Worm (Caenorhabditis elegans) whole organism, L2 larva: ENCODE data around the gene rhy-1.
A peak's percentile ranks its signal among the peaks of the same experiment; 100 is the strongest.

Experiments used
- R02D3.7 ChIP-seq: fragments of 150-350 bp; optimal IDR thresholded peaks from 2 replicates; lab custom pipeline; 2014; ENCODE audit warnings: missing biosample characterization, missing genetic modification characterization
- aly-2 ChIP-seq: fragments of 150-350 bp; optimal IDR thresholded peaks from 2 replicates; lab custom pipeline; 2014; ENCODE audit warnings: missing biosample characterization, missing genetic modification characterization
- ama-1 ChIP-seq: fragments of 150-350 bp; optimal IDR thresholded peaks from 2 replicates; lab custom pipeline; 2018; ENCODE audit warnings: inconsistent platforms
- elt-1 ChIP-seq: fragments of 150-350 bp; optimal IDR thresholded peaks from 2 replicates; lab custom pipeline; 2014; ENCODE audit warnings: missing biosample characterization, missing genetic modification characterization
- elt-3 ChIP-seq: sonication (generic microtip); optimal IDR thresholded peaks from 2 replicates; lab custom pipeline; 2017; ENCODE audit warnings: missing biosample characterization, missing genetic modification characterization
- fos-1 ChIP-seq: fragments of 150-350 bp; optimal IDR thresholded peaks from 2 replicates; lab custom pipeline; 2014; ENCODE audit warnings: missing biosample characterization, missing genetic modification characterization
- gmeb-1 ChIP-seq: fragments of 150-350 bp; optimal IDR thresholded peaks from 2 replicates; lab custom pipeline; 2014; ENCODE audit warnings: missing biosample characterization, missing genetic modification characterization
- nhr-12 ChIP-seq: fragments of 150-350 bp; optimal IDR thresholded peaks from 2 replicates; lab custom pipeline; 2014; ENCODE audit warnings: missing biosample characterization, missing genetic modification characterization
- nhr-23 ChIP-seq: fragments of 150-350 bp; optimal IDR thresholded peaks from 2 replicates; lab custom pipeline; 2014; ENCODE audit warnings: missing biosample characterization, missing genetic modification reagents, missing genetic modification characterization
- nhr-237 ChIP-seq: fragments of 150-350 bp; optimal IDR thresholded peaks from 2 replicates; lab custom pipeline; 2014; ENCODE audit warnings: missing biosample characterization, missing genetic modification characterization
- unc-62 ChIP-seq: fragments of 150-350 bp; optimal IDR thresholded peaks from 2 replicates; lab custom pipeline; 2014; ENCODE audit warnings: missing biosample characterization, missing genetic modification reagents, missing genetic modification characterization
- ztf-11 ChIP-seq: sonication (generic microtip); optimal IDR thresholded peaks from 2 replicates; lab custom pipeline; 2017; ENCODE audit warnings: missing biosample characterization, missing genetic modification characterization

DNA sequence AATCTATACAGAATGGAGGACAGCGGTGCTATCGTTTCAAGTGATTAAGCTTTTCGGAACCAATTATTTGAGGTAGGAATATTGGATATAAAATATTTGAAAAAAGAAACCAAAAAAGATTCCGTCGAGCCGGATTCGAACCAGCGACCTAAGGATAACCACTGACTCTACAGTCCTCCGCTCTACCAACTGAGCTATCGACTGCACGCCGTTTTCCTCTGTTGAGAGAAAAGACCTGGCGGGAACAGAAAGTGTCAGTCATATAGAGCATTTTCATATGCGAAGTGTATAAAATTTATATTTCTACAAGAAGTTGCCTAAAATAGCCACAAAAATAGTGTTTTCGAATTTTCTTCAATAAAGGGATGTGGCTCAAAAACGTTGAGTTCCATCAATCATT, 50.5 kb downstream of the rhy-1 start:
- TF ChIP-seq R02D3.7 (tag; lab: Kevin White, UChicago) = no peak
- no peak for TF ChIP-seq aly-2 (tag; lab: Kevin White, UChicago)
- TF ChIP-seq nhr-237 (tag; lab: Kevin White, UChicago) = no peak
- no peak for TF ChIP-seq unc-62 (GFP tag; lab: Kevin White, UChicago)
- no peak for TF ChIP-seq nhr-23 (tag; lab: Kevin White, UChicago)
- no peak for TF ChIP-seq elt-1
- no peak for TF ChIP-seq ztf-11 (tag; lab: Kevin White, UChicago)
- TF ChIP-seq ama-1 (lab: Kevin White, UChicago) = no peak
- TF ChIP-seq nhr-12 (tag; lab: Kevin White, UChicago) = no peak
- peak; percentile 11 for TF ChIP-seq fos-1 (tag; lab: Kevin White, UChicago)
- no peak for TF ChIP-seq elt-3
- TF ChIP-seq gmeb-1 (tag; lab: Kevin White, UChicago) = no peak
